Fruit fly (Drosophila melanogaster): ENCODE measurements around the gene CG6766.

DNA sequence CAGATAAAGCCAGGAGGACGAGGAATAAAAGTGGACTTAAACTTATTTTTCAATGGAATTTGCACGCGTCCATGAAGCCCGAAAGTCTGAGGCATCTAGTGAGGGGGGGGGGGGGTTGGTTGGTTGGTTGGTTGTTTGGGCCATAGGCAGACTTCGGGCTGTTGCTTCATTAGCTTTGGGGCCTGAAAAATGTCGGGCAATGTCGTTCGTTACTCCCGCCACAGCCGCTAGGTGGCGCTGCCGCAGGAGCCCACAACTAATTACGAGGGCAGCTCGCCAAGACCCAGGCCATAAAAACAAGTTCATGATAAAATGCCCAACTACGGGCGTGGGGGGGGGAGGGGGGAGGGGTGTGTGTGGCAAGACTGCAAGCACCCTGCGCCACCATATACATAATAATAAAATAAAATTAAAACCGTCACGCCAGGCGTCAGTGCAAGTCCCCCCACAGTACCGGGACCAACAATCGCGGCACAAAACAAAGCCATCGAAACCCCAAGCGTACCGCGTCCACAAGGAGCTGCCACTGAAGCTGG lies 37.7 kb upstream of the CG6766 start:
- no peak for TF ChIP-seq Gug (GFP tag; IDR thresholded peaks at IDR 0.05)
- TF ChIP-seq Lpt (GFP tag; optimal IDR thresholded peaks at IDR 0.05): no peak
- no peak for TF ChIP-seq CG7368 (GFP tag; optimal IDR thresholded peaks at IDR 0.05)
- no peak for TF ChIP-seq Met (GFP tag; optimal IDR thresholded peaks at IDR 0.05)
- TF ChIP-seq Smox (GFP tag; optimal IDR thresholded peaks at IDR 0.05): no peak
- no peak for TF ChIP-seq CG6854 (GFP tag; optimal IDR thresholded peaks at IDR 0.05)
- no peak for TF ChIP-seq CG11762 (GFP tag; optimal IDR thresholded peaks at IDR 0.05; ENCODE audit: insufficient read depth)
- no peak for TF ChIP-seq esn (GFP tag; optimal IDR thresholded peaks at IDR 0.05)
- no peak for TF ChIP-seq CG31627 (GFP tag; optimal IDR thresholded peaks at IDR 0.05)
- no peak for TF ChIP-seq CG6792 (GFP tag; optimal IDR thresholded peaks at IDR 0.05)
- TF ChIP-seq svp (GFP tag): no peak
- TF ChIP-seq acj6 (GFP tag; optimal IDR thresholded peaks at IDR 0.05): no peak
- TF ChIP-seq Eip78C (GFP tag): no peak
